Worm (Caenorhabditis elegans): ENCODE results near the gene col-140.
A peak's percentile ranks its signal among the peaks of the same experiment; 100 is the strongest.

The col-140 gene

ce11 chrV:5816470-5817061, 20.1 kb downstream of the col-140 start (continued):
- TF ChIP-seq ztf-7 (tag; optimal IDR thresholded peaks at IDR 0.05) (no peak), arid-1 (GFP tag; conservative IDR thresholded peaks at IDR 0.05) (no peak), hmg-1.1 (GFP tag; IDR thresholded peaks at IDR 0.05) (no peak), jun-1 (tag; optimal IDR thresholded peaks at IDR 0.05) (no peak), nhr-48 (tag; optimal IDR thresholded peaks at IDR 0.05) (peak; percentile 49), ztf-11 (tag; optimal IDR thresholded peaks at IDR 0.05) (no peak), ces-1 (GFP tag; optimal IDR thresholded peaks at IDR 0.05) (no peak), sdz-12 (GFP tag; optimal IDR thresholded peaks at IDR 0.05) (no peak), nhr-42 (GFP tag; IDR thresholded peaks at IDR 0.05) (no peak), lin-29 (GFP tag; IDR thresholded peaks at IDR 0.05) (no peak), mxl-3 (GFP tag; optimal IDR thresholded peaks at IDR 0.05) (peak; percentile 13), dmd-9 (GFP tag; IDR thresholded peaks at IDR 0.05) (no peak), mes-2 (tag; optimal IDR thresholded peaks at IDR 0.05; ENCODE audit: poor library complexity, severe bottlenecking) (no peak), daf-16 (GFP tag; optimal IDR thresholded peaks at IDR 0.05) (no peak), daf-16 (tag; optimal IDR thresholded peaks at IDR 0.05) (peak; percentile 7), T20F7.1 (GFP tag; optimal IDR thresholded peaks at IDR 0.05) (no peak), madf-5 (GFP tag; IDR thresholded peaks at IDR 0.05) (no peak), D1046.2 (GFP tag; IDR thresholded peaks at IDR 0.05) (no peak), saeg-2 (GFP tag; IDR thresholded peaks at IDR 0.05) (no peak), lir-3 (tag; optimal IDR thresholded peaks at IDR 0.05) (no peak), dmd-6 (GFP tag; IDR thresholded peaks at IDR 0.05) (peak; percentile 90), T26A8.4 (GFP tag; IDR thresholded peaks at IDR 0.05) (no peak), Y105C5A.15 (GFP tag; IDR thresholded peaks at IDR 0.05) (no peak), cey-2 (tag; optimal IDR thresholded peaks at IDR 0.05; ENCODE audit: borderline replicate concordance, insufficient read depth) (no peak), fos-1 (tag; optimal IDR thresholded peaks at IDR 0.05) (no peak), nhr-6 (tag; optimal IDR thresholded peaks at IDR 0.05) (no peak), Y5F2A.4 (GFP tag; optimal IDR thresholded peaks at IDR 0.05) (no peak), F37D6.2 (tag; optimal IDR thresholded peaks at IDR 0.05) (no peak), daf-8 (GFP tag; IDR thresholded peaks at IDR 0.05) (no peak), nhr-28 (tag; optimal IDR thresholded peaks at IDR 0.05) (peak; percentile 68), zfp-2 (tag; optimal IDR thresholded peaks at IDR 0.05) (no peak), nhr-77 (tag; optimal IDR thresholded peaks at IDR 0.05) (no peak), hlh-30 (tag; optimal IDR thresholded peaks at IDR 0.05; ENCODE audit: insufficient read depth) (peak; percentile 21), unc-39 (tag; optimal IDR thresholded peaks at IDR 0.05) (no peak), nhr-41 (GFP tag; IDR thresholded peaks at IDR 0.05) (no peak), aha-1 (tag) (no peak), nhr-237 (tag; optimal IDR thresholded peaks at IDR 0.05) (no peak), egl-27 (tag; optimal IDR thresholded peaks at IDR 0.05) (no peak), F49E8.2 (tag; optimal IDR thresholded peaks at IDR 0.05; ENCODE audit: borderline replicate concordance) (no peak), dmd-8 (GFP tag; IDR thresholded peaks at IDR 0.05) (no peak), F10B5.3 (tag; optimal IDR thresholded peaks at IDR 0.05) (no peak), egl-43 (GFP tag; IDR thresholded peaks at IDR 0.05) (no peak), gei-8 (GFP tag; optimal IDR thresholded peaks at IDR 0.05) (no peak), skn-1 (tag; optimal IDR thresholded peaks at IDR 0.05) (no peak), F44E2.7 (GFP tag; IDR thresholded peaks at IDR 0.05) (no peak), ceh-20 (GFP tag; IDR thresholded peaks at IDR 0.05) (no peak), snpc-1.2 (GFP tag; IDR thresholded peaks at IDR 0.05) (no peak), attf-4 (tag; optimal IDR thresholded peaks at IDR 0.05) (no peak), Y75B8A.6 (GFP tag; IDR thresholded peaks at IDR 0.05) (no peak), nhr-25 (tag; optimal IDR thresholded peaks at IDR 0.05; ENCODE audit: borderline replicate concordance, insufficient read depth) (no peak), hlh-11 (tag; optimal IDR thresholded peaks at IDR 0.05) (peak; percentile 57), dpl-1 (GFP tag; optimal IDR thresholded peaks at IDR 0.05) (no peak)

Data from whole organism, L4 larva.